Fruit fly (Drosophila melanogaster) whole organism, embryonic: ENCODE results near the gene flfl.

Source experiments
- Aef1 ChIP-seq: fragments of 200-800 bp; sonication (Bioruptor generic); IDR thresholded peaks from 3 replicates; pipeline ENCODE4 v1.3.6; 2022; ENCODE audit warnings: missing biosample characterization, missing genetic modification characterization
- CG15601 ChIP-seq: fragments of 200-800 bp; sonication (Bioruptor generic); optimal IDR thresholded peaks from 3 replicates; lab custom pipeline; 2019; ENCODE audit warnings: missing biosample characterization, mild to moderate bottlenecking, missing genetic modification characterization, moderate library complexity
- CG18011 ChIP-seq: fragments of 200-800 bp; sonication (Bioruptor generic); optimal IDR thresholded peaks from 2 replicates; lab custom pipeline; 2017; ENCODE audit warnings: missing biosample characterization, missing genetic modification characterization, mild to moderate bottlenecking, moderate library complexity, missing genotype
- CG3407 ChIP-seq: fragments of 200-800 bp; sonication (Bioruptor generic); optimal IDR thresholded peaks from 2 replicates; lab custom pipeline; 2018; ENCODE audit warnings: missing biosample characterization, mild to moderate bottlenecking, missing genetic modification characterization
- CG3995 ChIP-seq: fragments of 200-800 bp; sonication (Bioruptor generic); optimal IDR thresholded peaks from 3 replicates; lab custom pipeline; 2016; ENCODE audit warnings: missing biosample characterization, missing genetic modification characterization
- CG6175 ChIP-seq: fragments of 200-800 bp; sonication (Bioruptor generic); IDR thresholded peaks from 3 replicates; pipeline ENCODE4 v1.3.6; 2022; ENCODE audit warnings: missing biosample characterization, missing genetic modification characterization
- CG7786 ChIP-seq: fragments of 200-800 bp; sonication (Bioruptor generic); optimal IDR thresholded peaks from 2 replicates; lab custom pipeline; 2016; ENCODE audit warnings: missing biosample characterization, missing genetic modification characterization
- E2f1 ChIP-seq: fragments of 200-800 bp; sonication (Bioruptor generic); IDR thresholded peaks from 2 replicates; pipeline ENCODE4 v1.3.6; 2022; ENCODE audit warnings: missing biosample characterization, missing genetic modification characterization
- GATAe ChIP-seq: fragments of 200-800 bp; sonication (Bioruptor generic); conservative IDR thresholded peaks from 2 replicates; pipeline ENCODE4 v1.3.6; 2022; ENCODE audit warnings: missing biosample characterization, missing genetic modification characterization
- dm ChIP-seq: fragments of 200-800 bp; sonication (Bioruptor generic); optimal IDR thresholded peaks from 3 replicates; lab custom pipeline; 2016; ENCODE audit warnings: missing biosample characterization, missing genetic modification characterization
- lola ChIP-seq, 3 experiments: fragments of >200 bp in 2 of 3; fragments of 200-800 bp in 1 of 3; sonication (Bioruptor generic) in 1 of 3; optimal IDR thresholded peaks; 2 replicates each; lab custom pipeline; 2017 to 2019; ENCODE audit warnings: missing biosample characterization in 3 of 3, missing genetic modification characterization in 3 of 3, mild to moderate bottlenecking in 1 of 3, moderate library complexity in 1 of 3
- odd ChIP-seq: fragments of 200-800 bp; sonication (Bioruptor generic); optimal IDR thresholded peaks from 2 replicates; lab custom pipeline; 2017; ENCODE audit warnings: missing biosample characterization, mild to moderate bottlenecking, missing genetic modification characterization
- z ChIP-seq: fragments of 200-800 bp; sonication (Bioruptor generic); IDR thresholded peaks from 3 replicates; pipeline ENCODE4 v1.3.6; 2022; ENCODE audit warnings: missing biosample characterization, missing genetic modification characterization

DNA sequence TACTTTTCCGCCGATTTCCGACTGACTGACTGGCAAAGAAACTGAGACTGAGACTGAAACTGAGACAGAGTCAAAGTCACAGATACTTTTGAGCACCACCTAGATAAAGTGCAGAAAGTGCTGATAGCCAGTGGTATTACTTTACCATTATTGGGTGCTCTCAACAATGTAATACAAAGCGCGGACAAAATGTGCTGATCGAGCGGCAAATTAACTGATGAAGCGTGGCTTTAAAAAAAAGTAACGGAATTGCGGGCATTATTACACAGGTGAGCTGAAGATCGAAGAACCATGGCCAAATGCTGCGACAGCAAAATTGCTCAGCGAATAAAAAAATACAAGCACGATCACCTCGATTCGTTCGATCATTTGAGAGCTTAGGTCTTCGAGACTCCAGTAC, 45.2 kb downstream of the flfl start:
- TF ChIP-seq z (GFP tag; lab: Robert Waterston, UW) (no peak), E2f1 (GFP tag; lab: Robert Waterston, UW) (no peak), CG18011 (no peak), CG3995 (GFP tag; lab: Kevin White, UChicago) (no peak), Aef1 (GFP tag; lab: Robert Waterston, UW) (no peak), CG15601 (tag; lab: Kevin White, UChicago) (no peak), odd (GFP tag; lab: Kevin White, UChicago) (no peak), GATAe (GFP tag; lab: Robert Waterston, UW) (no peak), CG3407 (GFP tag; lab: Kevin White, UChicago) (no peak), dm (no peak), lola (GFP tag; optimal IDR thresholded peaks at IDR 0.05; lab: Kevin White, UChicago) (no peak), CG7786 (GFP tag; lab: Kevin White, UChicago) (no peak), CG6175 (GFP tag; lab: Robert Waterston, UW) (no peak)
